Worm (Caenorhabditis elegans): ENCODE data around the gene prx-12.

ce11 chrX:11437716-11438115, 44.6 kb downstream of the prx-12 start:
- TF ChIP-seq W03F9.2 (tag; optimal IDR thresholded peaks at IDR 0.05) (no peak), him-1 (tag; optimal IDR thresholded peaks at IDR 0.05) (no peak)

Measured in whole organism, L4/young adult.